Worm (Caenorhabditis elegans) whole organism, late embryonic: ENCODE results near the gene F10C2.4.
A peak's percentile ranks its signal among the peaks of the same experiment; 100 is the strongest.

Experiments used
- C38D4.7 ChIP-seq: fragments of 200-800 bp; sonication (Bioruptor generic); optimal IDR thresholded peaks from 2 replicates; lab custom pipeline; 2018; ENCODE audit warnings: mild to moderate bottlenecking, missing genetic modification characterization, moderate library complexity, missing compliant biosample characterization
- Y22D7AL.16 ChIP-seq: sonication (generic microtip); optimal IDR thresholded peaks from 2 replicates; lab custom pipeline; 2016; ENCODE audit warnings: missing genetic modification characterization, missing compliant biosample characterization
- ahr-1 ChIP-seq: sonication (generic microtip); optimal IDR thresholded peaks from 2 replicates; lab custom pipeline; 2016; ENCODE audit warnings: missing genetic modification characterization, missing compliant biosample characterization
- ama-1 ChIP-seq: fragments of 150-350 bp; optimal IDR thresholded peaks from 2 replicates; lab custom pipeline; 2014
- ceh-18 ChIP-seq: sonication (generic microtip); optimal IDR thresholded peaks from 2 replicates; lab custom pipeline; 2016; ENCODE audit warnings: missing genetic modification characterization, missing compliant biosample characterization
- ceh-19 ChIP-seq: fragments of 200-800 bp; sonication (Bioruptor generic); optimal IDR thresholded peaks from 2 replicates; lab custom pipeline; 2018; ENCODE audit warnings: mild to moderate bottlenecking, missing genetic modification characterization, missing compliant biosample characterization
- ceh-2 ChIP-seq: sonication (generic microtip); optimal IDR thresholded peaks from 2 replicates; lab custom pipeline; 2016; ENCODE audit warnings: missing genotype, missing genetic modification characterization, missing compliant biosample characterization
- ceh-22 ChIP-seq: sonication (generic microtip); optimal IDR thresholded peaks from 2 replicates; lab custom pipeline; 2017; ENCODE audit warnings: missing biosample characterization, missing genetic modification characterization
- ceh-24 ChIP-seq: sonication (generic microtip); optimal IDR thresholded peaks from 2 replicates; lab custom pipeline; 2016; ENCODE audit warnings: mild to moderate bottlenecking, missing genetic modification characterization, missing compliant biosample characterization
- ceh-45 ChIP-seq: fragments of 200-800 bp; sonication (Bioruptor generic); IDR thresholded peaks from 2 replicates; pipeline ENCODE4 v1.3.6; 2022; ENCODE audit warnings: missing genetic modification reagents, missing genetic modification characterization, missing compliant biosample characterization
- ceh-48 ChIP-seq: sonication (generic microtip); optimal IDR thresholded peaks from 2 replicates; lab custom pipeline; 2016; ENCODE audit warnings: missing genetic modification characterization, inconsistent platforms, missing compliant biosample characterization
- ceh-9 ChIP-seq: sonication (generic microtip); optimal IDR thresholded peaks from 2 replicates; lab custom pipeline; 2016; ENCODE audit warnings: mild to moderate bottlenecking, missing genetic modification characterization, inconsistent platforms, missing compliant biosample characterization
- che-1 ChIP-seq: sonication (generic microtip); optimal IDR thresholded peaks from 2 replicates; lab custom pipeline; 2016; ENCODE audit warnings: mild to moderate bottlenecking, missing genetic modification characterization, missing compliant biosample characterization
- dve-1 ChIP-seq: sonication (generic microtip); optimal IDR thresholded peaks from 2 replicates; lab custom pipeline; 2017; ENCODE audit warnings: antibody characterized with exemption, mild to moderate bottlenecking, missing genetic modification characterization, missing compliant biosample characterization
- elt-2 ChIP-seq: sonication (generic microtip); optimal IDR thresholded peaks from 2 replicates; lab custom pipeline; 2016; ENCODE audit warnings: missing genetic modification reagents, missing genetic modification characterization, missing compliant biosample characterization
- eyg-1 ChIP-seq: sonication (generic microtip); optimal IDR thresholded peaks from 2 replicates; lab custom pipeline; 2016; ENCODE audit warnings: missing genotype, missing genetic modification characterization, missing compliant biosample characterization
- fax-1 ChIP-seq: sonication (generic microtip); optimal IDR thresholded peaks from 2 replicates; lab custom pipeline; 2016; ENCODE audit warnings: missing genotype, missing genetic modification characterization, missing compliant biosample characterization
- fkh-10 ChIP-seq: fragments of 150-350 bp; optimal IDR thresholded peaks from 2 replicates; lab custom pipeline; 2014; ENCODE audit warnings: missing biosample characterization, missing genetic modification reagents, missing genetic modification characterization
- hlh-13 ChIP-seq: fragments of 200-800 bp; sonication (Bioruptor generic); optimal IDR thresholded peaks from 2 replicates; lab custom pipeline; 2018; ENCODE audit warnings: mild to moderate bottlenecking, missing genetic modification characterization, missing compliant biosample characterization
- hlh-15 ChIP-seq: sonication (generic microtip); optimal IDR thresholded peaks from 2 replicates; lab custom pipeline; 2016; ENCODE audit warnings: missing genetic modification characterization, missing compliant biosample characterization
- lim-6 ChIP-seq: sonication (generic microtip); optimal IDR thresholded peaks from 2 replicates; lab custom pipeline; 2016; ENCODE audit warnings: missing genetic modification characterization, missing compliant biosample characterization
- madf-2 ChIP-seq: sonication (generic microtip); optimal IDR thresholded peaks from 2 replicates; lab custom pipeline; 2017; ENCODE audit warnings: missing genetic modification characterization, missing compliant biosample characterization
- pax-1 ChIP-seq: fragments of 150-350 bp; optimal IDR thresholded peaks from 2 replicates; lab custom pipeline; 2014; ENCODE audit warnings: missing biosample characterization, missing genetic modification characterization
- pha-2 ChIP-seq: sonication (generic microtip); optimal IDR thresholded peaks from 2 replicates; lab custom pipeline; 2017; ENCODE audit warnings: mild to moderate bottlenecking, missing genetic modification characterization, missing compliant biosample characterization
- pha-4 ChIP-seq: fragments of 150-350 bp; optimal IDR thresholded peaks from 2 replicates; lab custom pipeline; 2018; ENCODE audit warnings: missing biosample characterization, missing genetic modification reagents, missing genetic modification characterization
- pqm-1 ChIP-seq: sonication (generic microtip); optimal IDR thresholded peaks from 2 replicates; lab custom pipeline; 2016; ENCODE audit warnings: missing genetic modification characterization, missing compliant biosample characterization
- ref-2 ChIP-seq: sonication (generic microtip); optimal IDR thresholded peaks from 2 replicates; lab custom pipeline; 2016; ENCODE audit warnings: missing genetic modification characterization, missing compliant biosample characterization
- sox-2 ChIP-seq: fragments of 200-800 bp; sonication (Bioruptor generic); IDR thresholded peaks from 2 replicates; pipeline ENCODE4 v1.3.6; 2022; ENCODE audit warnings: missing genetic modification reagents, missing genetic modification characterization, missing compliant biosample characterization
- sox-4 ChIP-seq: sonication (generic microtip); optimal IDR thresholded peaks from 2 replicates; lab custom pipeline; 2017; ENCODE audit warnings: mild to moderate bottlenecking, missing genetic modification characterization, inconsistent platforms, missing compliant biosample characterization
- tbx-2 ChIP-seq: sonication (generic microtip); optimal IDR thresholded peaks from 2 replicates; lab custom pipeline; 2016; ENCODE audit warnings: missing genetic modification characterization, missing compliant biosample characterization
- unc-3 ChIP-seq, 2 experiments: fragments of 200-800 bp in 1 of 2; sonication (Bioruptor generic) in 1 of 2; sonication (generic microtip) in 1 of 2; conservative IDR thresholded peaks in 1 of 2; optimal IDR thresholded peaks in 1 of 2; 2 replicates each; pipeline versions ENCODE4 v1.3.6 to Lab custom; 2016 to 2022; ENCODE audit warnings: missing compliant biosample characterization in 2 of 2, missing genetic modification characterization in 2 of 2, missing genetic modification reagents in 1 of 2
- unc-55 ChIP-seq: sonication (generic microtip); optimal IDR thresholded peaks from 2 replicates; lab custom pipeline; 2017; ENCODE audit warnings: missing biosample characterization, missing genetic modification reagents, missing genetic modification characterization

The F10C2.4 gene

DNA sequence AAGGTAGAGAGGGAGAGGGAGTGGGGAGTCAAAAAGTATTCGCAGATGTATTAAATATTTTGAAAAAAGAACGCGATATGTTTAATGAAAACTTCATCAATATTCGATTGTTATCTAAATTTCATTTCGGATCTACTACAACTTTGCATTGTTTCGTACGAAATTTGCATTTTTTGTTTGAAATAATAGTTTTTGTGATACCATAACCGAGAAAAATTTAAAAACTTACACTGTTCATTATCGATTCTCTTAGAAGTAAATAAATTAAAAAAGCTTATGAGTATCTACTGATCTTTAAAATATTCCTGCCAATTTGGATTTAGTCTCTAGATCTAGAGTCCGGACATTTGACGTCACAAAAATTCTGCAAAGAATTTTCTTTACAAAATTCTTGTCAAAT lies 38.9 kb downstream of the F10C2.4 start, which contains the start of gene R07B7.9:
R07B7.9 (minus strand) TSS at position 101 of the 400 bp plus-strand sequence.
- TF ChIP-seq eyg-1 (tag; lab: Kevin White, UChicago) = no peak
- TF ChIP-seq ceh-45 (GFP tag; lab: Robert Waterston, UW) = no peak
- no peak for TF ChIP-seq ceh-2 (tag; lab: Kevin White, UChicago)
- no peak for TF ChIP-seq lim-6 (tag; lab: Kevin White, UChicago)

DNA sequence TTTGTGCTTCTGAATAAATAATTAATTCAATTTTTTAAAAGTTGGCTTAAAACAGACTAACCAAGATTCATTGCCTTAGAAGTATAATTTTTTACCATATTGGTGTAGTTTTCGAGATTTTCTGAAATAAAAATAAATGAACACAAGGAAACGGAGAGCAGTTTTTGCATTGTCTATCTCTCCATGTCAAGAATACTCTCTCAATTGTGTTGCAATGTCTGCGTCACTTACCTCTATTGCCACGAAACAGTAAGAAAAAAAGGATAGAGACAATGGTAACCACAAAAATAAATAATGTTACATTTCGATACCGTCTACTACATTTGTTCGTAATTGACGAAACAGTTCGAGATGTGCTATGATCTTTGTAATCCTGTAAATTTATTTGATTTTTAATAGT lies 41.6 kb downstream of the F10C2.4 start, which contains the start of gene R07B7.10:
R07B7.10 (plus strand) TSS at position 285 of the 400 bp plus-strand sequence.
- no peak for TF ChIP-seq ceh-18 (tag; lab: Kevin White, UChicago)
- no peak for TF ChIP-seq ceh-9 (tag; lab: Kevin White, UChicago)
- TF ChIP-seq che-1 (tag; lab: Kevin White, UChicago) = no peak
- no peak for TF ChIP-seq ceh-19 (GFP tag; lab: Kevin White, UChicago)
- no peak for TF ChIP-seq pax-1 (tag; lab: Kevin White, UChicago)
- TF ChIP-seq ref-2 (tag; lab: Kevin White, UChicago) = no peak
- no peak for TF ChIP-seq elt-2
- TF ChIP-seq ahr-1 = no peak
- no peak for TF ChIP-seq fax-1 (tag; lab: Kevin White, UChicago)
- TF ChIP-seq ama-1 (lab: Kevin White, UChicago) = no peak
- no peak for TF ChIP-seq dve-1 (tag; lab: Kevin White, UChicago)
- TF ChIP-seq ceh-24 (tag; lab: Kevin White, UChicago) = no peak
- TF ChIP-seq hlh-13 (GFP tag; lab: Kevin White, UChicago) = no peak
- TF ChIP-seq unc-55 (GFP tag; lab: Kevin White, UChicago) = no peak
- TF ChIP-seq ceh-48 (tag; lab: Kevin White, UChicago) = no peak
- no peak for TF ChIP-seq pha-4 (tag; lab: Kevin White, UChicago)
- TF ChIP-seq pha-2 (tag; lab: Kevin White, UChicago) = no peak

DNA sequence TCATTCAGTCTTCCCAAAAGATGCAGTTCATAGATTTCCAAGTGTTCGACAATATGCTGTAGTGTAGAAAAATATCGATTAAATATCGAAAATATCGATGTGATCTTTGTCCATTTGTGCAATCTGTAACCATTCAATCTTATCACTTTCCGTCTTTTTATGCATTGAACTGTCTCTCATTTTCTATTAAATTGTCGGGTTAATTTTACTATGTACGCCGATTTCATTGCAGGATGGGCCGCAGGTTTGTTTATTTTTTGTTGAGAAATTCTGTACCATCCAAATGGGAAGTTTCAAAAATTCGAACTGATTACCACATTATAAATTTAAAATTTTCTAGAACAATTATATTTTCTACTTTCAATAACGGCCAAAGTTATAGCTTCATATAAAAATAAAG lies 42.9 kb downstream of the F10C2.4 start, which contains the start of gene R07B7.8:
R07B7.8 (minus strand) TSS at position 101 of the 400 bp plus-strand sequence.
- TF ChIP-seq fkh-10 (GFP tag; lab: Kevin White, UChicago) = no peak
- TF ChIP-seq che-1 (tag; lab: Kevin White, UChicago) = no peak
- no peak for TF ChIP-seq madf-2 (tag; lab: Kevin White, UChicago)
- TF ChIP-seq pqm-1 (tag; lab: Kevin White, UChicago) = no peak
- TF ChIP-seq tbx-2 (tag; lab: Kevin White, UChicago) = no peak
- no peak for TF ChIP-seq ceh-18 (tag; lab: Kevin White, UChicago)

DNA sequence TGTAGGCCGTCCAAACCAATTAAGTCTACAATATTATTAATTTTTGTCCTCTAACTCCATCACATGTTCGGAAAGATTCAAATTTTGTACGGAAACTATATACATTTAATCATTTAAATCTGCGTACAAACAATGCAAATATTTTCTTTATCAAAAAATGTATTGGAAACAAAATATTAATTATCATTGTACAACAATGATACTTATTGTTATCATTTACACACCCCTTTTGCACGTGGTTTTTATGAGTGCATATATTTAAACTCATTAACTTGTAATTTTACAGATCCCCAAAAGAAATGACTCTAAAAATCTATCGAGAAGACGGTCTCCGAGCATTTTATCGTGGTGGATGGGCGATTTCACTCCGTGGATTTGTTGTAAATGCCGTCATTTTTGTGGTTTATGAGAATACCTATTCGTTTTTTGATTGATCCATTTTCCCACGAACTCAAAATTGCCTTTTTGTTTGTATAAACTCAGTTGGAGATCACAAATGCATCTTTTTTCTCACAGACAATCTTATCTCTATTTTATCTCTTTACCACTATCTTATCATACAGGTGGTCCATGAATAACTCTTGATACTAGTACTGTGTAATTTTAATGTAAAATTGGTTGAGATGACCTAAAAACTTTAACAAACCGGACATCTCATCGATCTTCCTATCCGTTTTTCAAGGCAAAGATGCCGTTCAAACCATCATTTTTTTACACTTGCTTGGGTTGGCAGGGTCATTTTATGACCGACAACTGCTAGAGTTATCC lies 44.7 kb downstream of the F10C2.4 start:
- TF ChIP-seq elt-2 (peak; percentile 90), ceh-22 (tag; lab: Kevin White, UChicago) (no peak)

DNA sequence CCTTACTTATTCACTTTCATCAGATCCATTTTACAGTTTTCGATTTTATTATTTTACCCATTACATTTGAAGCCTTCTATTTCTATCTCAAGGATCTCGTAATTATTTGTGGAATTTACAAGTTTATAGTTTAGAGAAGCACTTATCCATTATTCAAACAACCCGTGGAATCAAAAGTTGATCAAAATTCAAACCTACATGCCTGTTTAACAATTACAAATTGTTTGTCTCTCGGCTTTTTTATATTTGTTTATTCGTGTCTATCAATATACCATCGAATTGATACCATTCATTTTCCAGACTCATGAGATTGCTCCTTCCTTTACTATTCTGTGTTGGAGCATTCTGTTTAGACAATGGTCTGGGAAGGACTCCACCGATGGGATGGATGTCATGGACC lies 45.6 kb downstream of the F10C2.4 start, which contains the start of gene gana-1:
gana-1 (plus strand) TSS at position 301 of the 400 bp plus-strand sequence.
- TF ChIP-seq sox-2 (GFP tag; lab: Robert Waterston, UW) (no peak), C38D4.7 (GFP tag; lab: Kevin White, UChicago) (no peak), dve-1 (tag; lab: Kevin White, UChicago) (no peak), hlh-15 (tag; lab: Kevin White, UChicago) (no peak), Y22D7AL.16 (no peak)

DNA sequence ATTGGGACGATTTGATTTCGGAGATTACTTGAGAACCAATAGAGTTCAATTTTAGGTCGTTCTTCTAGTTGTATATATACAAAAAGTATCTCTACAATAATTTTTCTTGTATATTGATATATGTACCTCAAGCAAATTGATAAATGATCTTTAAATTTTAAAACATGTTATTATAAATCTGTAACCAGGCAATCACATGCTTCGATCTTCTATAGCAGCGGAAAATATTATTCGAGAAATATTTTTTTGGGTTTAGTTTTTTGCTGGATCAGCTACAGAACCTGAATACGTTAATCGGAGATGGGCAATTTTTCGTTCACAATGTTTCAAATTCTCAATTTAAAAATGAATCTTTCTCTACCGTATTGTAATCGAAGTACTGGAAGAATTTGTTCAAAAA lies 47.4 kb downstream of the F10C2.4 start, which contains the start of gene R07B7.12:
R07B7.12 (plus strand) TSS at position 301 of the 400 bp plus-strand sequence.
- TF ChIP-seq unc-3 (GFP tag; conservative IDR thresholded peaks at IDR 0.05; lab: Robert Waterston, UW) (no peak), unc-3 (tag; optimal IDR thresholded peaks at IDR 0.05; lab: Kevin White, UChicago) (no peak), sox-4 (no peak)
